Worm (Caenorhabditis elegans): ENCODE measurements around the gene Y25C1A.6.

Gene Y25C1A.6

ce11 chrII:3055531-3055930 is 5.4 kb upstream of the Y25C1A.6 start (continued):
- no peak for TF ChIP-seq ceh-20 (GFP tag; IDR thresholded peaks at IDR 0.05)
- no peak for TF ChIP-seq Y75B8A.6 (GFP tag; IDR thresholded peaks at IDR 0.05)
- TF ChIP-seq hmg-1.1 (GFP tag; IDR thresholded peaks at IDR 0.05) = peak; percentile 75
- TF ChIP-seq ztf-7 (tag; optimal IDR thresholded peaks at IDR 0.05) = no peak
- no peak for TF ChIP-seq nhr-77 (tag; optimal IDR thresholded peaks at IDR 0.05)
- TF ChIP-seq mep-1 (tag; optimal IDR thresholded peaks at IDR 0.05) = no peak
- TF ChIP-seq D1046.2 (GFP tag; IDR thresholded peaks at IDR 0.05) = no peak
- TF ChIP-seq pha-4 (GFP tag; IDR thresholded peaks at IDR 0.05) = no peak
- TF ChIP-seq pha-4 (tag; optimal IDR thresholded peaks at IDR 0.05) = no peak
- peak; percentile 5 for TF ChIP-seq nhr-28 (tag; optimal IDR thresholded peaks at IDR 0.05)
- no peak for TF ChIP-seq gei-8 (GFP tag; optimal IDR thresholded peaks at IDR 0.05)
- TF ChIP-seq nhr-102 (tag; optimal IDR thresholded peaks at IDR 0.05) = no peak
- 0 out of 2 replicates have a peak, but pooled peaks have one; percentile 19 for TF ChIP-seq madf-9 (GFP tag; conservative IDR thresholded peaks at IDR 0.05)
- TF ChIP-seq fos-1 (tag; optimal IDR thresholded peaks at IDR 0.05) = no peak
- no peak for TF ChIP-seq snpc-4 (tag; optimal IDR thresholded peaks at IDR 0.05)
- TF ChIP-seq dpl-1 (GFP tag; optimal IDR thresholded peaks at IDR 0.05) = no peak
- no peak for TF ChIP-seq nhr-237 (tag; optimal IDR thresholded peaks at IDR 0.05)
- TF ChIP-seq ces-1 (GFP tag; optimal IDR thresholded peaks at IDR 0.05) = no peak
- TF ChIP-seq daf-16 (GFP tag; optimal IDR thresholded peaks at IDR 0.05) = no peak
- no peak for TF ChIP-seq daf-16 (tag; optimal IDR thresholded peaks at IDR 0.05)
- no peak for TF ChIP-seq ceh-44 (GFP tag; IDR thresholded peaks at IDR 0.05)
- TF ChIP-seq Y105C5A.15 (GFP tag; IDR thresholded peaks at IDR 0.05) = no peak
- no peak for TF ChIP-seq snpc-1.2 (GFP tag; IDR thresholded peaks at IDR 0.05)
- TF ChIP-seq zip-2 (tag; optimal IDR thresholded peaks at IDR 0.05) = no peak
- no peak for TF ChIP-seq ama-1 (optimal IDR thresholded peaks at IDR 0.05)
- TF ChIP-seq lsy-2 (tag; optimal IDR thresholded peaks at IDR 0.05) = no peak
- TF ChIP-seq unc-130 (GFP tag; optimal IDR thresholded peaks at IDR 0.05) = no peak
- TF ChIP-seq lin-38 (GFP tag; IDR thresholded peaks at IDR 0.05) = no peak
- TF ChIP-seq unc-39 (tag; optimal IDR thresholded peaks at IDR 0.05) = no peak
- TF ChIP-seq zfp-2 (tag; optimal IDR thresholded peaks at IDR 0.05) = no peak
- no peak for TF ChIP-seq T26A8.4 (GFP tag; IDR thresholded peaks at IDR 0.05)
- TF ChIP-seq arid-1 (GFP tag; conservative IDR thresholded peaks at IDR 0.05) = no peak
- peak; percentile 12; the same call in 1 of the 2 replicates for TF ChIP-seq dmd-6 (GFP tag; IDR thresholded peaks at IDR 0.05)
- TF ChIP-seq nhr-41 (GFP tag; IDR thresholded peaks at IDR 0.05) = no peak
- TF ChIP-seq dve-1 (tag; optimal IDR thresholded peaks at IDR 0.05; ENCODE audit: insufficient read depth) = no peak
- no peak for TF ChIP-seq ztf-11 (tag; optimal IDR thresholded peaks at IDR 0.05)
- TF ChIP-seq T20F7.1 (GFP tag; optimal IDR thresholded peaks at IDR 0.05) = no peak
- peak; percentile 14 for TF ChIP-seq spr-1 (tag; optimal IDR thresholded peaks at IDR 0.05)
- TF ChIP-seq tra-1 (GFP tag; IDR thresholded peaks at IDR 0.05) = no peak
- TF ChIP-seq lin-13 (GFP tag; optimal IDR thresholded peaks at IDR 0.05) = peak; percentile 46
- TF ChIP-seq Y5F2A.4 (GFP tag; optimal IDR thresholded peaks at IDR 0.05) = no peak
- TF ChIP-seq mes-2 (tag; optimal IDR thresholded peaks at IDR 0.05; ENCODE audit: poor library complexity, severe bottlenecking) = peak; percentile 16
- TF ChIP-seq lin-15B (tag; optimal IDR thresholded peaks at IDR 0.05) = no peak
- TF ChIP-seq mxl-3 (GFP tag; optimal IDR thresholded peaks at IDR 0.05) = peak; percentile 33
- TF ChIP-seq hif-1 (tag; optimal IDR thresholded peaks at IDR 0.05) = peak in 1 of 2 experiments; percentile 5
- TF ChIP-seq duxl-1 (tag; optimal IDR thresholded peaks at IDR 0.05; ENCODE audit: poor library complexity) = no peak
- no peak for TF ChIP-seq php-3 (GFP tag; IDR thresholded peaks at IDR 0.05)
- TF ChIP-seq ceh-32 (tag; optimal IDR thresholded peaks at IDR 0.05; ENCODE audit: poor library complexity) = no peak
- TF ChIP-seq hlh-30 (tag; optimal IDR thresholded peaks at IDR 0.05; ENCODE audit: insufficient read depth) = peak; percentile 74
- no peak for TF ChIP-seq nhr-25 (tag; optimal IDR thresholded peaks at IDR 0.05; ENCODE audit: borderline replicate concordance, insufficient read depth)
- no peak for TF ChIP-seq egl-27 (tag; optimal IDR thresholded peaks at IDR 0.05)
- TF ChIP-seq set-16 (GFP tag; IDR thresholded peaks at IDR 0.05) = peak; percentile 94
